Worm (Caenorhabditis elegans): Measurements from ENCODE around the gene glo-3.
A peak's percentile ranks its signal among the peaks of the same experiment; 100 is the strongest.

Gene glo-3

ce11 chrX:10516549-10516948 is 16.9 kb upstream of the glo-3 start:
- TF ChIP-seq ceh-79 (tag; optimal IDR thresholded peaks at IDR 0.05) (no peak), madf-8 (GFP tag; conservative IDR thresholded peaks at IDR 0.05) (0 out of 2 replicates have a peak, but pooled peaks have one; percentile 10)

- TF ChIP-seq egl-44 (GFP tag; IDR thresholded peaks at IDR 0.05) (no peak), unc-62 (GFP tag; optimal IDR thresholded peaks at IDR 0.05) (peak; percentile 82)
These were observed 13.3 kb upstream of the glo-3 start for ce11 chrX:10520185-10520584.

ce11 chrX:10521313-10521712 is 12.2 kb upstream of the glo-3 start, which contains the start of gene F14F3.4:
Gene F14F3.4, minus strand, starts transcription at chrX:10521413.
- TF ChIP-seq gei-17 (GFP tag; optimal IDR thresholded peaks at IDR 0.05) (no peak), K12H6.12 (tag; optimal IDR thresholded peaks at IDR 0.05) (no peak), F37B4.10 (GFP tag; IDR thresholded peaks at IDR 0.05) (no peak), sptf-2 (GFP tag; optimal IDR thresholded peaks at IDR 0.05) (no peak), hsf-1 (GFP tag; IDR thresholded peaks at IDR 0.05) (no peak), tbx-9 (tag; optimal IDR thresholded peaks at IDR 0.05; ENCODE audit: borderline replicate concordance) (no peak), F57A8.1 (GFP tag; optimal IDR thresholded peaks at IDR 0.05) (no peak), snpc-1.1 (tag; optimal IDR thresholded peaks at IDR 0.05; ENCODE audit: insufficient read depth) (no peak), dpff-1 (tag; optimal IDR thresholded peaks at IDR 0.05) (no peak), hlh-26 (GFP tag; conservative IDR thresholded peaks at IDR 0.05) (no peak), hlh-12 (tag; optimal IDR thresholded peaks at IDR 0.05) (no peak), lir-1 (GFP tag; conservative IDR thresholded peaks at IDR 0.05) (no peak), egl-18 (GFP tag; IDR thresholded peaks at IDR 0.05) (no peak), B0336.3 (GFP tag; IDR thresholded peaks at IDR 0.05) (no peak), rcor-1 (GFP tag; IDR thresholded peaks at IDR 0.05) (no peak), B0019.2 (GFP tag; conservative IDR thresholded peaks at IDR 0.05) (no peak), T07F8.4 (tag; optimal IDR thresholded peaks at IDR 0.05) (no peak)

- TF ChIP-seq pbrm-1 (GFP tag; IDR thresholded peaks at IDR 0.05) (no peak), B0019.2 (GFP tag; conservative IDR thresholded peaks at IDR 0.05) (no peak), dpff-1 (tag; optimal IDR thresholded peaks at IDR 0.05) (no peak), nfyb-1 (GFP tag; IDR thresholded peaks at IDR 0.05) (no peak), ztf-28 (GFP tag; IDR thresholded peaks at IDR 0.05) (no peak), K12H6.12 (tag; optimal IDR thresholded peaks at IDR 0.05) (no peak), F10E7.11 (tag; optimal IDR thresholded peaks at IDR 0.05) (no peak), egrh-3 (GFP tag; IDR thresholded peaks at IDR 0.05) (no peak), ztf-25 (GFP tag; IDR thresholded peaks at IDR 0.05) (no peak), B0035.1 (tag; optimal IDR thresholded peaks at IDR 0.05) (no peak), snpc-1.1 (tag; optimal IDR thresholded peaks at IDR 0.05; ENCODE audit: insufficient read depth) (no peak), lsl-1 (GFP tag; optimal IDR thresholded peaks at IDR 0.05) (no peak), F39B2.1 (GFP tag; IDR thresholded peaks at IDR 0.05) (no peak), unc-62 (GFP tag; optimal IDR thresholded peaks at IDR 0.05) (no peak), nhr-179 (tag; optimal IDR thresholded peaks at IDR 0.05) (no peak), zim-3 (tag; optimal IDR thresholded peaks at IDR 0.05) (no peak), ztf-18 (tag; optimal IDR thresholded peaks at IDR 0.05) (peak; percentile 91), Y67H2A.10 (GFP tag; conservative IDR thresholded peaks at IDR 0.05) (no peak), nhr-80 (tag; optimal IDR thresholded peaks at IDR 0.05) (peak; percentile 71), akir-1 (GFP tag; optimal IDR thresholded peaks at IDR 0.05) (no peak), Y95B8A.8 (GFP tag; IDR thresholded peaks at IDR 0.05) (no peak), C06A6.2 (GFP tag; conservative IDR thresholded peaks at IDR 0.05) (0 out of 2 replicates have a peak, but pooled peaks have one; percentile 11), cebp-1 (GFP tag; IDR thresholded peaks at IDR 0.05) (no peak), cebp-1 (tag; optimal IDR thresholded peaks at IDR 0.05) (peak; percentile 59), let-526 (GFP tag; IDR thresholded peaks at IDR 0.05) (no peak), somi-1 (GFP tag; optimal IDR thresholded peaks at IDR 0.05) (no peak), mes-4 (tag; optimal IDR thresholded peaks at IDR 0.05) (no peak), ceh-79 (tag; optimal IDR thresholded peaks at IDR 0.05) (no peak), attf-5 (GFP tag; optimal IDR thresholded peaks at IDR 0.05) (peak; percentile 6), lin-26 (GFP tag; IDR thresholded peaks at IDR 0.05) (no peak)
These were observed 9.0 kb upstream of the glo-3 start, which contains the start of the genes mboa-7 and git-1 for ce11 chrX:10524483-10524948. Gene mboa-7, minus strand, starts transcription at chrX:10524565. Gene git-1, plus strand, starts transcription at chrX:10524898.
